Worm (Caenorhabditis elegans): ENCODE data around the gene bcf-1.

Gene bcf-1

ce11 chrV:6425927-6426326, 17.3 kb upstream of the bcf-1 start, which contains the start of gene T05H4.11 (continued):
- TF ChIP-seq daf-16 (GFP tag; optimal IDR thresholded peaks at IDR 0.05): no peak
- TF ChIP-seq daf-16 (tag; optimal IDR thresholded peaks at IDR 0.05): peak; percentile 70
- no peak for TF ChIP-seq daf-19 (GFP tag; conservative IDR thresholded peaks at IDR 0.05)
- TF ChIP-seq unc-39 (tag; optimal IDR thresholded peaks at IDR 0.05): no peak
- peak; percentile 27 for TF ChIP-seq mes-2 (tag; optimal IDR thresholded peaks at IDR 0.05; ENCODE audit: poor library complexity, severe bottlenecking)
- TF ChIP-seq snpc-4 (tag; optimal IDR thresholded peaks at IDR 0.05): no peak
- TF ChIP-seq cey-2 (tag; optimal IDR thresholded peaks at IDR 0.05; ENCODE audit: borderline replicate concordance, insufficient read depth): no peak
- no peak for TF ChIP-seq nhr-111 (GFP tag; optimal IDR thresholded peaks at IDR 0.05)
- no peak for TF ChIP-seq jun-1 (tag; optimal IDR thresholded peaks at IDR 0.05)
- TF ChIP-seq duxl-1 (tag; optimal IDR thresholded peaks at IDR 0.05; ENCODE audit: poor library complexity): no peak
- TF ChIP-seq aha-1 (tag): peak; percentile 20
- TF ChIP-seq nhr-48 (tag; optimal IDR thresholded peaks at IDR 0.05): no peak
- no peak for TF ChIP-seq madf-5 (GFP tag; IDR thresholded peaks at IDR 0.05)
- no peak for TF ChIP-seq tra-1 (GFP tag; IDR thresholded peaks at IDR 0.05)
- no peak for TF ChIP-seq pha-4 (GFP tag; IDR thresholded peaks at IDR 0.05)
- TF ChIP-seq pha-4 (tag; optimal IDR thresholded peaks at IDR 0.05): no peak
- no peak for TF ChIP-seq ces-1 (GFP tag; optimal IDR thresholded peaks at IDR 0.05)
- peak; percentile 70; the same call in 1 of the 2 replicates for TF ChIP-seq zfp-3 (GFP tag; conservative IDR thresholded peaks at IDR 0.05)

- TF ChIP-seq lin-38 (GFP tag; IDR thresholded peaks at IDR 0.05) (no peak), rbr-2 (tag; optimal IDR thresholded peaks at IDR 0.05) (no peak)
Measured at ce11 chrV:6424055-6424454, 15.5 kb upstream of the bcf-1 start, which contains the start of gene urb-1. Gene urb-1, minus strand, starts transcription at chrV:6424155.

- TF ChIP-seq unc-62 (GFP tag; optimal IDR thresholded peaks at IDR 0.05 in 1 of 2) (peak in 1 of 2 experiments; percentile 93), unc-62 (tag; optimal IDR thresholded peaks at IDR 0.05) (no peak), fkh-10 (GFP tag; optimal IDR thresholded peaks at IDR 0.05) (no peak)
Measured at ce11 chrV:6414985-6415384, 6.4 kb upstream of the bcf-1 start, which contains the start of gene cht-6. Gene cht-6, plus strand, starts transcription at chrV:6414993.

ce11 chrV:6414469-6414868, 5.9 kb upstream of the bcf-1 start:
- TF ChIP-seq dve-1 (tag; optimal IDR thresholded peaks at IDR 0.05; ENCODE audit: insufficient read depth): peak; percentile 37
- TF ChIP-seq hlh-11 (tag; optimal IDR thresholded peaks at IDR 0.05): peak; percentile 28
- TF ChIP-seq gei-8 (GFP tag; optimal IDR thresholded peaks at IDR 0.05): no peak
- TF ChIP-seq vab-7 (GFP tag; IDR thresholded peaks at IDR 0.05): no peak
- peak; percentile 60 for TF ChIP-seq dmd-6 (GFP tag; IDR thresholded peaks at IDR 0.05)
- peak; percentile 60 for TF ChIP-seq nhr-28 (tag; optimal IDR thresholded peaks at IDR 0.05)
- TF ChIP-seq daf-16 (GFP tag; optimal IDR thresholded peaks at IDR 0.05): no peak
- TF ChIP-seq daf-16 (tag; optimal IDR thresholded peaks at IDR 0.05): peak; percentile 40
- TF ChIP-seq pqm-1 (tag; optimal IDR thresholded peaks at IDR 0.05): peak; percentile 69
- 0 out of 2 replicates have a peak, but pooled peaks have one; percentile 42 for TF ChIP-seq php-3 (GFP tag; IDR thresholded peaks at IDR 0.05)

- TF ChIP-seq F44E2.7 (GFP tag; IDR thresholded peaks at IDR 0.05) (no peak), madf-5 (GFP tag; IDR thresholded peaks at IDR 0.05) (no peak), nhr-77 (tag; optimal IDR thresholded peaks at IDR 0.05) (no peak), spr-1 (tag; optimal IDR thresholded peaks at IDR 0.05) (no peak), lsy-2 (tag; optimal IDR thresholded peaks at IDR 0.05) (no peak), mxl-3 (GFP tag; optimal IDR thresholded peaks at IDR 0.05) (peak; percentile 57), nhr-28 (tag; optimal IDR thresholded peaks at IDR 0.05) (peak; percentile 87), lir-3 (tag; optimal IDR thresholded peaks at IDR 0.05) (no peak), nhr-237 (tag; optimal IDR thresholded peaks at IDR 0.05) (no peak), Y48G9A.11 (GFP tag; IDR thresholded peaks at IDR 0.05) (no peak), lin-1 (GFP tag; IDR thresholded peaks at IDR 0.05) (peak; percentile 78), egl-43 (GFP tag; IDR thresholded peaks at IDR 0.05) (no peak), nhr-25 (tag; optimal IDR thresholded peaks at IDR 0.05; ENCODE audit: borderline replicate concordance, insufficient read depth) (no peak), lin-39 (tag; optimal IDR thresholded peaks at IDR 0.05) (no peak), ceh-62 (tag; optimal IDR thresholded peaks at IDR 0.05) (no peak), nhr-6 (tag; optimal IDR thresholded peaks at IDR 0.05) (no peak), ceh-32 (tag; optimal IDR thresholded peaks at IDR 0.05; ENCODE audit: poor library complexity) (no peak)
Measured at ce11 chrV:6413057-6413456, 4.5 kb upstream of the bcf-1 start.
